Fruit fly (Drosophila melanogaster): ENCODE results near the gene CG14314.
A peak's percentile ranks its signal among the peaks of the same experiment; 100 is the strongest.

Gene CG14314

dm6 chr3R:18223434-18223833, 7.5 kb downstream of the CG14314 start, which contains the start of the genes mTerf5 and Non3 (continued):
- TF ChIP-seq sob (GFP tag; IDR thresholded peaks at IDR 0.05) (peak; percentile 25; the same call in 1 of the 2 replicates), YL-1 (GFP tag; optimal IDR thresholded peaks at IDR 0.05) (peak; percentile 50), amos (GFP tag; IDR thresholded peaks at IDR 0.05; ENCODE audit: partially characterized antibody) (peak; percentile 84), Fer3 (tag; optimal IDR thresholded peaks at IDR 0.05) (peak; percentile 42), phol (tag; optimal IDR thresholded peaks at IDR 0.05) (peak; percentile 68), CG13123 (GFP tag; optimal IDR thresholded peaks at IDR 0.05) (peak; percentile 38), nom (GFP tag; optimal IDR thresholded peaks at IDR 0.05) (peak; percentile 27), H15 (GFP tag; IDR thresholded peaks at IDR 0.05) (peak; percentile 15; the same call in 1 of the 3 replicates), CG17912 (GFP tag; optimal IDR thresholded peaks at IDR 0.05) (peak; percentile 22), CG7839 (tag; optimal IDR thresholded peaks at IDR 0.05) (peak; percentile 63), tgo (GFP tag; IDR thresholded peaks at IDR 0.05) (peak; percentile 32; the same call in 1 of the 3 replicates), CG2116 (GFP tag; optimal IDR thresholded peaks at IDR 0.05) (peak; percentile 88), Myb (GFP tag; optimal IDR thresholded peaks at IDR 0.05) (peak; percentile 18), insv (GFP tag; optimal IDR thresholded peaks at IDR 0.05) (peak in 1 of 2 experiments; percentile 26), CG14667 (GFP tag; IDR thresholded peaks at IDR 0.05) (no peak), Max (GFP tag; optimal IDR thresholded peaks at IDR 0.05) (peak; percentile 82), CG8290 (GFP tag; optimal IDR thresholded peaks at IDR 0.05) (peak; percentile 52), CG8290 (tag; optimal IDR thresholded peaks at IDR 0.05) (peak in 1 of 2 experiments; percentile 20), dysf (GFP tag; IDR thresholded peaks at IDR 0.05) (0 out of 3 replicates have a peak, but pooled peaks have one; percentile 36), Doc3 (GFP tag; IDR thresholded peaks at IDR 0.05; ENCODE audit: partially characterized antibody) (peak; percentile 89), pros (GFP tag; optimal IDR thresholded peaks at IDR 0.05) (no peak), hbn (GFP tag; IDR thresholded peaks at IDR 0.05; ENCODE audit: partially characterized antibody) (peak; percentile 83), CG4730 (GFP tag; IDR thresholded peaks at IDR 0.05) (peak; percentile 21; the same call in 1 of the 2 replicates), Six4 (GFP tag; optimal IDR thresholded peaks at IDR 0.05) (peak; percentile 51), psq (GFP tag; optimal IDR thresholded peaks at IDR 0.05) (peak; percentile 41), gt (GFP tag; IDR thresholded peaks at IDR 0.05) (no peak), slou (GFP tag; optimal IDR thresholded peaks at IDR 0.05) (no peak), tio (GFP tag; optimal IDR thresholded peaks at IDR 0.05) (no peak), CG3281 (GFP tag; optimal IDR thresholded peaks at IDR 0.05) (peak; percentile 59), Atf6 (GFP tag; IDR thresholded peaks at IDR 0.05) (no peak), CG7786 (GFP tag; optimal IDR thresholded peaks at IDR 0.05) (peak; percentile 7), CG6272 (GFP tag; IDR thresholded peaks at IDR 0.05) (peak; percentile 62), CG6175 (GFP tag; IDR thresholded peaks at IDR 0.05) (no peak), CG10147 (GFP tag; optimal IDR thresholded peaks at IDR 0.05) (peak; percentile 68), CG8765 (GFP tag; IDR thresholded peaks at IDR 0.05) (peak; percentile 31; the same call in 1 of the 2 replicates), CG31388 (GFP tag; optimal IDR thresholded peaks at IDR 0.05) (peak; percentile 10), CG6791 (GFP tag; IDR thresholded peaks at IDR 0.05; ENCODE audit: partially characterized antibody) (peak; percentile 78), hb (GFP tag; IDR thresholded peaks at IDR 0.05; ENCODE audit: partially characterized antibody) (peak; percentile 83), ranshi (GFP tag; IDR thresholded peaks at IDR 0.05) (0 out of 2 replicates have a peak, but pooled peaks have one; percentile 40), CG6254 (GFP tag; optimal IDR thresholded peaks at IDR 0.05) (peak; percentile 43), CG9215 (GFP tag; IDR thresholded peaks at IDR 0.05) (peak; percentile 46), lmd (GFP tag; IDR thresholded peaks at IDR 0.05) (peak; percentile 37; the same call in 1 of the 2 replicates), lilli (GFP tag; optimal IDR thresholded peaks at IDR 0.05) (peak; percentile 61), unc-4 (GFP tag; IDR thresholded peaks at IDR 0.05; ENCODE audit: partially characterized antibody) (peak; percentile 90), Hand (GFP tag; optimal IDR thresholded peaks at IDR 0.05) (no peak), Opbp (GFP tag; IDR thresholded peaks at IDR 0.05; ENCODE audit: partially characterized antibody) (peak; percentile 82), gfzf (GFP tag; optimal IDR thresholded peaks at IDR 0.05) (no peak), lab (GFP tag; optimal IDR thresholded peaks at IDR 0.05) (peak; percentile 64), CG14710 (tag; optimal IDR thresholded peaks at IDR 0.05) (peak; percentile 78), CG10209 (GFP tag; optimal IDR thresholded peaks at IDR 0.05) (peak; percentile 44)

All from whole organism, embryonic.